Worm (Caenorhabditis elegans) whole organism, L4 larva: ENCODE data around the gene ZK863.8.

Source experiments
- F49E8.2 ChIP-seq: sonication (generic microtip); optimal IDR thresholded peaks from 2 replicates; lab custom pipeline; 2016; ENCODE audit warnings: missing compliant biosample characterization, mild to moderate bottlenecking, missing genetic modification characterization, borderline replicate concordance
- aha-1 ChIP-seq: fragments of 150-350 bp; peaks from one replicate; lab custom pipeline; 2014; ENCODE audit warnings: missing biosample characterization, missing genetic modification characterization
- ceh-20 ChIP-seq: fragments of 200-800 bp; sonication (Bioruptor generic); IDR thresholded peaks from 2 replicates; pipeline ENCODE4 v1.3.6; 2022; ENCODE audit warnings: missing genetic modification reagents, missing genetic modification characterization, missing compliant biosample characterization
- ceh-28 ChIP-seq: fragments of 150-350 bp; optimal IDR thresholded peaks from 2 replicates; lab custom pipeline; 2014; ENCODE audit warnings: missing biosample characterization, missing genetic modification reagents, missing genetic modification characterization
- ceh-62 ChIP-seq: sonication (generic microtip); optimal IDR thresholded peaks from 2 replicates; lab custom pipeline; 2017; ENCODE audit warnings: missing biosample characterization, missing genetic modification characterization
- ctbp-1 ChIP-seq: fragments of 200-800 bp; sonication (Bioruptor generic); IDR thresholded peaks from 2 replicates; pipeline ENCODE4 v1.3.6; 2022; ENCODE audit warnings: missing genetic modification reagents, missing genetic modification characterization, missing compliant biosample characterization
- daf-12 ChIP-seq: fragments of 150-350 bp; optimal IDR thresholded peaks from 2 replicates; lab custom pipeline; 2014; ENCODE audit warnings: missing biosample characterization, missing genetic modification reagents, missing genetic modification characterization
- daf-8 ChIP-seq: fragments of 200-800 bp; sonication (Bioruptor generic); IDR thresholded peaks from 2 replicates; pipeline ENCODE4 v1.3.6; 2022; ENCODE audit warnings: missing genetic modification characterization, missing compliant biosample characterization
- dmd-8 ChIP-seq: fragments of 200-800 bp; sonication (Bioruptor generic); IDR thresholded peaks from 2 replicates; pipeline ENCODE4 v1.3.6; 2022; ENCODE audit warnings: missing genetic modification characterization, missing compliant biosample characterization
- dmd-9 ChIP-seq: fragments of 200-800 bp; sonication (Bioruptor generic); IDR thresholded peaks from 2 replicates; pipeline ENCODE4 v1.3.6; 2022; ENCODE audit warnings: missing genetic modification reagents, missing genetic modification characterization, missing compliant biosample characterization
- dpl-1 ChIP-seq: fragments of 150-350 bp; optimal IDR thresholded peaks from 2 replicates; lab custom pipeline; 2014; ENCODE audit warnings: missing biosample characterization, missing genetic modification reagents, missing genetic modification characterization
- fkh-10 ChIP-seq: fragments of 150-350 bp; optimal IDR thresholded peaks from 2 replicates; lab custom pipeline; 2014; ENCODE audit warnings: missing biosample characterization, missing genetic modification reagents, missing genetic modification characterization
- fos-1 ChIP-seq: fragments of 150-350 bp; optimal IDR thresholded peaks from 2 replicates; lab custom pipeline; 2014; ENCODE audit warnings: missing biosample characterization, missing genetic modification characterization
- hmg-1.1 ChIP-seq: fragments of 200-800 bp; sonication (Bioruptor generic); IDR thresholded peaks from 2 replicates; pipeline ENCODE4 v1.3.6; 2022; ENCODE audit warnings: missing genetic modification reagents, missing genetic modification characterization, missing compliant biosample characterization
- jun-1 ChIP-seq: fragments of 150-350 bp; optimal IDR thresholded peaks from 2 replicates; lab custom pipeline; 2014; ENCODE audit warnings: missing biosample characterization, missing genetic modification reagents, missing genetic modification characterization
- lin-1 ChIP-seq: fragments of 200-800 bp; sonication (Bioruptor generic); IDR thresholded peaks from 2 replicates; pipeline ENCODE4 v1.3.6; 2022; ENCODE audit warnings: missing genetic modification reagents, missing genetic modification characterization, missing compliant biosample characterization
- lin-29 ChIP-seq: fragments of 200-800 bp; sonication (Bioruptor generic); IDR thresholded peaks from 2 replicates; pipeline ENCODE4 v1.3.6; 2022; ENCODE audit warnings: missing genetic modification reagents, missing genetic modification characterization, missing compliant biosample characterization
- lir-3 ChIP-seq: sonication (generic microtip); optimal IDR thresholded peaks from 2 replicates; lab custom pipeline; 2016; ENCODE audit warnings: mild to moderate bottlenecking, missing genetic modification characterization, missing compliant biosample characterization
- lsy-2 ChIP-seq, 2 experiments: fragments of 150-350 bp in 1 of 2; sonication (generic microtip) in 1 of 2; optimal IDR thresholded peaks; 2 replicates each; lab custom pipeline; 2014 to 2017; ENCODE audit warnings: missing biosample characterization in 2 of 2, missing genetic modification characterization in 2 of 2
- madf-5 ChIP-seq, 2 experiments: fragments of 200-800 bp; sonication (Bioruptor generic); IDR thresholded peaks; 2 replicates each; pipeline ENCODE4 v1.3.6; 2022; ENCODE audit warnings: missing compliant biosample characterization in 2 of 2, missing genetic modification characterization in 2 of 2
- madf-9 ChIP-seq: fragments of 200-800 bp; sonication (Bioruptor generic); conservative IDR thresholded peaks from 2 replicates; pipeline ENCODE4 v1.3.6; 2022; ENCODE audit warnings: missing genetic modification reagents, missing genetic modification characterization, missing compliant biosample characterization
- mdl-1 ChIP-seq, 2 experiments: fragments of 150-350 bp in 1 of 2; sonication (generic microtip) in 1 of 2; optimal IDR thresholded peaks; 2 replicates each; lab custom pipeline; 2014 to 2017; ENCODE audit warnings: missing biosample characterization in 2 of 2, missing genetic modification characterization in 2 of 2
- mdt-29 ChIP-seq: fragments of 200-800 bp; sonication (Bioruptor generic); IDR thresholded peaks from 2 replicates; pipeline ENCODE4 v1.3.6; 2022; ENCODE audit warnings: missing genetic modification reagents, missing genetic modification characterization, missing compliant biosample characterization
- mep-1 ChIP-seq: fragments of 150-350 bp; sonication (generic microtip); optimal IDR thresholded peaks from 3 replicates; lab custom pipeline; 2014; ENCODE audit warnings: missing biosample characterization, missing genetic modification characterization
- mes-2 ChIP-seq: sonication (generic microtip); optimal IDR thresholded peaks from 2 replicates; lab custom pipeline; 2016; ENCODE audit warnings: missing genotype, mild to moderate bottlenecking, missing genetic modification characterization, missing compliant biosample characterization; ENCODE audit not compliant: poor library complexity, severe bottlenecking
- mxl-3 ChIP-seq: fragments of 200-800 bp; sonication (Bioruptor generic); optimal IDR thresholded peaks from 2 replicates; lab custom pipeline; 2018; ENCODE audit warnings: mild to moderate bottlenecking, missing genetic modification characterization, missing compliant biosample characterization
- nhr-11 ChIP-seq: fragments of 150-350 bp; optimal IDR thresholded peaks from 2 replicates; lab custom pipeline; 2014; ENCODE audit warnings: missing biosample characterization, missing genetic modification characterization
- nhr-111 ChIP-seq: fragments of 200-800 bp; sonication (Bioruptor generic); optimal IDR thresholded peaks from 2 replicates; lab custom pipeline; 2018; ENCODE audit warnings: mild to moderate bottlenecking, missing genetic modification characterization, missing compliant biosample characterization
- nhr-28 ChIP-seq: fragments of 150-350 bp; optimal IDR thresholded peaks from 2 replicates; lab custom pipeline; 2014; ENCODE audit warnings: missing biosample characterization, missing genetic modification characterization
- nhr-42 ChIP-seq: fragments of 200-800 bp; sonication (Bioruptor generic); IDR thresholded peaks from 2 replicates; pipeline ENCODE4 v1.3.6; 2022; ENCODE audit warnings: missing genetic modification characterization, missing compliant biosample characterization
- php-3 ChIP-seq: fragments of 200-800 bp; sonication (Bioruptor generic); IDR thresholded peaks from 2 replicates; pipeline ENCODE4 v1.3.6; 2022; ENCODE audit warnings: missing genetic modification reagents, missing genetic modification characterization, missing compliant biosample characterization
- sdz-12 ChIP-seq: fragments of 200-800 bp; sonication (Bioruptor generic); optimal IDR thresholded peaks from 2 replicates; lab custom pipeline; 2018; ENCODE audit warnings: mild to moderate bottlenecking, missing genetic modification characterization, missing compliant biosample characterization
- set-16 ChIP-seq: fragments of 200-800 bp; sonication (Bioruptor generic); IDR thresholded peaks from 2 replicates; pipeline ENCODE4 v1.3.6; 2022; ENCODE audit warnings: missing genetic modification reagents, missing genetic modification characterization, missing compliant biosample characterization
- snpc-1.2 ChIP-seq: fragments of 200-800 bp; sonication (Bioruptor generic); IDR thresholded peaks from 2 replicates; pipeline ENCODE4 v1.3.6; 2022; ENCODE audit warnings: missing genetic modification reagents, missing genetic modification characterization, missing compliant biosample characterization
- snpc-4 ChIP-seq: fragments of 150-350 bp; optimal IDR thresholded peaks from 2 replicates; lab custom pipeline; 2014; ENCODE audit warnings: missing biosample characterization, missing genetic modification characterization
- tag-97 ChIP-seq: fragments of 200-800 bp; sonication (Bioruptor generic); IDR thresholded peaks from 2 replicates; pipeline ENCODE4 v1.3.6; 2022; ENCODE audit warnings: missing genetic modification characterization, missing compliant biosample characterization
- unc-130 ChIP-seq: sonication (generic microtip); optimal IDR thresholded peaks from 2 replicates; lab custom pipeline; 2016; ENCODE audit warnings: missing genetic modification reagents, missing genetic modification characterization, missing compliant biosample characterization
- unc-39 ChIP-seq: sonication (generic microtip); optimal IDR thresholded peaks from 2 replicates; lab custom pipeline; 2017; ENCODE audit warnings: missing biosample characterization, missing genetic modification characterization
- unc-62 ChIP-seq, 3 experiments: fragments of 150-350 bp in 1 of 3; sonication (generic microtip); optimal IDR thresholded peaks in 2 of 3; peaks in 1 of 3; 1 replicate in 1 of 3; 2 replicates in 2 of 3; lab custom pipeline; 2014 to 2017; ENCODE audit warnings: missing biosample characterization in 3 of 3, missing genetic modification characterization in 3 of 3, missing genetic modification reagents in 3 of 3, missing genotype in 1 of 3
- vab-7 ChIP-seq: fragments of 200-800 bp; sonication (Bioruptor generic); IDR thresholded peaks from 2 replicates; pipeline ENCODE4 v1.3.6; 2022; ENCODE audit warnings: missing genetic modification reagents, missing genetic modification characterization, missing compliant biosample characterization
- zag-1 ChIP-seq: fragments of 150-350 bp; optimal IDR thresholded peaks from 2 replicates; lab custom pipeline; 2014; ENCODE audit warnings: missing biosample characterization, missing genetic modification characterization
- zfp-2 ChIP-seq: sonication (generic microtip); optimal IDR thresholded peaks from 2 replicates; lab custom pipeline; 2016; ENCODE audit warnings: mild to moderate bottlenecking, missing genetic modification characterization, missing compliant biosample characterization
- zip-11 ChIP-seq: fragments of 200-800 bp; sonication (Bioruptor generic); IDR thresholded peaks from 2 replicates; pipeline ENCODE4 v1.3.6; 2022; ENCODE audit warnings: missing genetic modification characterization, missing compliant biosample characterization
- zip-2 ChIP-seq: fragments of 150-350 bp; optimal IDR thresholded peaks from 2 replicates; lab custom pipeline; 2014; ENCODE audit warnings: missing biosample characterization, missing genetic modification characterization
- ztf-11 ChIP-seq: fragments of 150-350 bp; optimal IDR thresholded peaks from 2 replicates; lab custom pipeline; 2014; ENCODE audit warnings: missing biosample characterization, missing genetic modification characterization

ZK863.8 gene

DNA sequence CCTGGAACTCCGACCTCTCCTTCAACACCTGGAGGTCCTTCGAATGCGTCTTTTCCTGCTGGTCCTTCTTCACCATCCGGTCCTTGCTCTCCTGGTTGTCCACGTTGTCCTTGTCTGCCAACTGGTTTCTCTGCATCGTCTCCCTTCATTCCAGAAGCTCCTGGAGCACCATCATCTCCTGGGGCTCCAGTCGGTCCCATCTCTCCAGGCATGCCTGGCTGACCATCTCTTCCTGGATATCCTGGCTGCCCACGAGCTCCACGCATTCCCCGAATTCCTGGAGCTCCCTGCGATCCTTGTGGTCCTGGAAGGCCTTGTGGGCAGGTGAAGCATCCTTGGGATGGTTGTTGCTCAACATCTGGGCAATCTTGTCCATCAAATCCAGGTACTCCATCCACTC, 10.4 kb upstream of the ZK863.8 start:
- no peak for TF ChIP-seq vab-7
- no peak for TF ChIP-seq mep-1
- TF ChIP-seq sdz-12 (GFP tag; lab: Kevin White, UChicago) = no peak
- TF ChIP-seq zip-11 (GFP tag; lab: Robert Waterston, UW) = no peak
- TF ChIP-seq set-16 = peak; percentile 88
- TF ChIP-seq dmd-8 (GFP tag; lab: Robert Waterston, UW) = 0 out of 2 replicates have a peak, but pooled peaks have one; percentile 11
- TF ChIP-seq aha-1 = peak; percentile 25
- TF ChIP-seq zag-1 (tag; lab: Kevin White, UChicago) = no peak
- peak in 1 of 2 experiments; percentile 61 for TF ChIP-seq unc-62 (GFP tag; optimal IDR thresholded peaks at IDR 0.05 in 1 of 2; lab: Kevin White, UChicago)
- TF ChIP-seq unc-62 (tag; optimal IDR thresholded peaks at IDR 0.05; lab: Kevin White, UChicago) = no peak

DNA sequence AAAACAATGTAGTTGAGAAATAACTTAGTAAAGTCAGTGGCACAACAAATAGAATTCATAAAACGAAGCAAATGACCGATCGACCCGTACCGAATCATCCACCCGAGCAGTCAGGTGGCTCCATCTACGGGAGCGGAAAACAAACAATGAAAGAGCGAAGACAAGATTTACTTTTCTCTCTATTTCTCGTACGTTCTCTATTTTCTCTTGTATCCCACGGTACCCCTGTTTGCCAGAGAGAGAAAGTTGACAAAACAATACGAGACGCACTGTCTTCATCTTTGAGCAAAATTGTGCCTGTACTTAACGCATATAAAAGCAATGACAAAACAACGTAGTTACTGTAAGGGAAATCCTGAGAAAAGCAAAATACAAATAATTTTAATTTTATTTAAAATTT, 9.3 kb upstream of the ZK863.8 start:
- no peak for TF ChIP-seq mes-2 (tag; lab: Kevin White, UChicago)
- no peak for TF ChIP-seq tag-97 (GFP tag; lab: Robert Waterston, UW)
- no peak for TF ChIP-seq F49E8.2 (tag; lab: Kevin White, UChicago)
- no peak for TF ChIP-seq dmd-9 (GFP tag; lab: Robert Waterston, UW)
- no peak for TF ChIP-seq madf-9 (GFP tag; lab: Robert Waterston, UW)
- TF ChIP-seq jun-1 (tag; lab: Kevin White, UChicago) = no peak
- no peak for TF ChIP-seq fkh-10
- TF ChIP-seq zip-2 (tag; lab: Kevin White, UChicago) = no peak
- no peak for TF ChIP-seq unc-39 (tag; lab: Kevin White, UChicago)
- TF ChIP-seq ceh-28 = no peak
- no peak for TF ChIP-seq hmg-1.1 (GFP tag; lab: Robert Waterston, UW)
- no peak for TF ChIP-seq zip-11 (GFP tag; lab: Robert Waterston, UW)
- TF ChIP-seq dmd-8 (GFP tag; lab: Robert Waterston, UW) = no peak
- TF ChIP-seq madf-5 (GFP tag; IDR thresholded peaks at IDR 0.05; lab: Robert Waterston, UW) = no peak
- TF ChIP-seq daf-12 (tag; lab: Kevin White, UChicago) = no peak
- no peak for TF ChIP-seq ztf-11
- no peak for TF ChIP-seq zag-1 (tag; lab: Kevin White, UChicago)
- no peak for TF ChIP-seq ceh-20 (GFP tag; lab: Robert Waterston, UW)
- TF ChIP-seq lir-3 (tag; lab: Kevin White, UChicago) = no peak
- no peak for TF ChIP-seq ceh-62 (tag; lab: Kevin White, UChicago)

ce11 chrV:12195845-12196244, 8.5 kb upstream of the ZK863.8 start, which contains the start of gene ZK836.3:
TSS of gene ZK836.3 (minus strand) at chrV:12195945.
- TF ChIP-seq lin-1 (GFP tag; lab: Robert Waterston, UW) (no peak), fos-1 (tag; lab: Kevin White, UChicago) (no peak), lsy-2 (tag; optimal IDR thresholded peaks at IDR 0.05; lab: Kevin White, UChicago) (no peak), lin-29 (GFP tag; lab: Robert Waterston, UW) (no peak)

DNA sequence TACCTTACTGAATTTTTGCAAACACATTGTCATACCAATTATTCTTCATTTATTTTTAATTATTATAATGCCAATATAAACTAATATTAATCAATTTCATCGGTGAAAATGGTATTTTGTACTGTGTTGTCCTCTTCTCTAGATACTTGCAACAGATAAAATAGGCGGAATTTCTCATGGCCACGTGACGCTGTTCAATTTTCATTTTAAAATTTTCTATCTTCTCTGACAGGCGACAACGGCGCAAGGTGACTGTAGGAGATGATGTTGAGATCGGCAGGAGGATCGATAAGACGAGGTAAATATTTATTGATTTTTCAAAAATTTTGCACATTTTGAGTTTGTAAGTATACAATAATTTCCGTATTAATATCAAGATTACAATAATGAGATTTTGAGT, 7.0 kb upstream of the ZK863.8 start, which contains the start of gene ogdh-2:
Gene ogdh-2 (plus strand): TSS at position 233 of the 400 bp plus-strand sequence.
- TF ChIP-seq nhr-42 (GFP tag; lab: Robert Waterston, UW) (no peak), jun-1 (tag; lab: Kevin White, UChicago) (no peak), nhr-11 (tag; lab: Kevin White, UChicago) (no peak), unc-130 (GFP tag; lab: Kevin White, UChicago) (no peak), unc-39 (tag; lab: Kevin White, UChicago) (no peak), ctbp-1 (GFP tag; lab: Robert Waterston, UW) (no peak), lsy-2 (tag; optimal IDR thresholded peaks at IDR 0.05; lab: Kevin White, UChicago) (peak in 1 of 2 experiments; percentile 26), unc-62 (GFP tag; optimal IDR thresholded peaks at IDR 0.05 in 1 of 2; lab: Kevin White, UChicago) (peak in 1 of 2 experiments; percentile 20), unc-62 (tag; optimal IDR thresholded peaks at IDR 0.05; lab: Kevin White, UChicago) (no peak), ceh-20 (GFP tag; lab: Robert Waterston, UW) (no peak), nhr-28 (tag; lab: Kevin White, UChicago) (peak; percentile 2), zip-11 (GFP tag; lab: Robert Waterston, UW) (no peak), dpl-1 (GFP tag; lab: Kevin White, UChicago) (no peak), snpc-4 (tag; lab: Kevin White, UChicago) (no peak), mxl-3 (GFP tag; lab: Kevin White, UChicago) (no peak), lir-3 (tag; lab: Kevin White, UChicago) (no peak), nhr-111 (GFP tag; lab: Kevin White, UChicago) (no peak), zip-2 (tag; lab: Kevin White, UChicago) (no peak), mdt-29 (GFP tag; lab: Robert Waterston, UW) (no peak), mdl-1 (tag; optimal IDR thresholded peaks at IDR 0.05; lab: Kevin White, UChicago) (peak in 1 of 2 experiments; percentile 14), daf-8 (GFP tag; lab: Robert Waterston, UW) (no peak), zfp-2 (tag; lab: Kevin White, UChicago) (no peak), php-3 (no peak), snpc-1.2 (GFP tag; lab: Robert Waterston, UW) (no peak)
